Fruit fly (Drosophila melanogaster): ENCODE results near the gene Rph.

DNA sequence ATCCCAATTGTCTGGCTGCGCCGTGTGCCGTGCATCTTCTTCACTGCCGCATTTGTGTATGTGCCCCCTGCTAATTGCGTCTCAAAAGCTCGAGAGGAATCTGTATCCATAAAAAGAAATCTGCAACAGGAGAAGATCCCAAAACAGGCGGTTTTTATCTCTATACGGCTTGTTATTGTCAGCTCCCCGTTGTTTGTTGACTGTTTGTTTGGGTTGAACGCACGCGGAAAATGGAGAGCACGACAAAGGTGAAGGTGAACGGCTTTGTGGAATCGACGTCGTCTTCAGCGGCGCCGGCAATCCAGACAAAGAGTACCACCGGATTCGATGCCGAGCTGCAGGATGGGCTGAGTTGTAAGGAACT lies 11.9 kb downstream of the Rph start:
- no peak for TF ChIP-seq psq (optimal IDR thresholded peaks at IDR 0.05)
- TF ChIP-seq Dll (optimal IDR thresholded peaks at IDR 0.05) = no peak
- TF ChIP-seq EcR (GFP tag; optimal IDR thresholded peaks at IDR 0.05) = no peak
- TF ChIP-seq usp (GFP tag; optimal IDR thresholded peaks at IDR 0.05) = no peak
